Worm (Caenorhabditis elegans): ENCODE data around the gene sru-42.

- TF ChIP-seq med-1 (GFP tag; optimal IDR thresholded peaks at IDR 0.05; ENCODE audit: insufficient read depth) (no peak), tab-1 (GFP tag; IDR thresholded peaks at IDR 0.05) (0 out of 2 replicates have a peak, but pooled peaks have one; percentile 22), klf-2 (GFP tag; conservative IDR thresholded peaks at IDR 0.05) (no peak), flt-1 (GFP tag; IDR thresholded peaks at IDR 0.05) (no peak)
Measured at ce11 chrV:15674899-15675298, 24.6 kb downstream of the sru-42 start.

All from whole organism, midembryonic.